Fruit fly (Drosophila melanogaster) whole organism, prepupa: ENCODE results near the gene CG9289.

Source experiments
- Blimp-1 ChIP-seq: fragments of 200-800 bp; sonication (Bioruptor generic); optimal IDR thresholded peaks from 3 replicates; lab custom pipeline; 2017; ENCODE audit warnings: missing biosample characterization, missing genetic modification characterization, mild to moderate bottlenecking, moderate library complexity, missing genetic modification reagents
- CG10631 ChIP-seq: fragments of 200-800 bp; sonication (Bioruptor generic); optimal IDR thresholded peaks from 2 replicates; lab custom pipeline; 2016; ENCODE audit warnings: missing biosample characterization, missing genetic modification characterization
- CG10669 ChIP-seq: fragments of 200-800 bp; sonication (Bioruptor generic); optimal IDR thresholded peaks from 3 replicates; lab custom pipeline; 2018; ENCODE audit warnings: missing biosample characterization, mild to moderate bottlenecking, missing genetic modification characterization, moderate library complexity
- CG11294 ChIP-seq: fragments of 200-800 bp; sonication (Bioruptor generic); IDR thresholded peaks from 2 replicates; pipeline ENCODE4 v1.3.6; 2022; ENCODE audit warnings: missing biosample characterization, missing genetic modification characterization
- CG11902 ChIP-seq: fragments of 200-800 bp; sonication (Bioruptor generic); optimal IDR thresholded peaks from 3 replicates; lab custom pipeline; 2016; ENCODE audit warnings: missing biosample characterization, missing genetic modification characterization
- CG15336 ChIP-seq: fragments of 200-800 bp; sonication (Bioruptor generic); IDR thresholded peaks from 2 replicates; pipeline ENCODE4 v1.3.6; 2022; ENCODE audit warnings: missing biosample characterization, missing genetic modification characterization
- CG1621 ChIP-seq: fragments of 200-800 bp; sonication (Bioruptor generic); optimal IDR thresholded peaks from 3 replicates; lab custom pipeline; 2018; ENCODE audit warnings: missing biosample characterization, mild to moderate bottlenecking, missing genetic modification characterization
- CG16779 ChIP-seq: fragments of 200-800 bp; sonication (Bioruptor generic); optimal IDR thresholded peaks from 3 replicates; lab custom pipeline; 2017; ENCODE audit warnings: missing biosample characterization, mild to moderate bottlenecking, missing genetic modification characterization
- CG3032 ChIP-seq: fragments of 200-800 bp; optimal IDR thresholded peaks from 2 replicates; lab custom pipeline; 2019; ENCODE audit warnings: missing biosample characterization, mild to moderate bottlenecking, missing genetic modification characterization, moderate library complexity
- CG31627 ChIP-seq: fragments of 200-800 bp; sonication (Bioruptor generic); optimal IDR thresholded peaks from 3 replicates; lab custom pipeline; 2016; ENCODE audit warnings: missing biosample characterization, missing genetic modification characterization
- CG32006 ChIP-seq: fragments of 200-800 bp; sonication (Bioruptor generic); optimal IDR thresholded peaks from 3 replicates; lab custom pipeline; 2017; ENCODE audit warnings: missing biosample characterization, mild to moderate bottlenecking, missing genetic modification characterization
- CG34406 ChIP-seq: fragments of 200-800 bp; sonication (Bioruptor generic); optimal IDR thresholded peaks from 3 replicates; lab custom pipeline; 2016; ENCODE audit warnings: missing biosample characterization, missing genetic modification characterization
- CG6163 ChIP-seq: fragments of 200-800 bp; sonication (Bioruptor generic); IDR thresholded peaks from 3 replicates; pipeline ENCODE4 v1.3.6; 2022; ENCODE audit warnings: missing biosample characterization, missing genetic modification characterization
- CG6276 ChIP-seq: fragments of 200-800 bp; sonication (Bioruptor generic); optimal IDR thresholded peaks from 2 replicates; lab custom pipeline; 2017; ENCODE audit warnings: missing biosample characterization, mild to moderate bottlenecking, missing genetic modification characterization
- CG6792 ChIP-seq: fragments of 200-800 bp; sonication (Bioruptor generic); optimal IDR thresholded peaks from 3 replicates; lab custom pipeline; 2016; ENCODE audit warnings: missing biosample characterization, missing genetic modification characterization
- CG6808 ChIP-seq: fragments of 200-800 bp; sonication (Bioruptor generic); optimal IDR thresholded peaks from 3 replicates; lab custom pipeline; 2017; ENCODE audit warnings: missing biosample characterization, missing genetic modification characterization, mild to moderate bottlenecking, moderate library complexity, missing genetic modification reagents
- CG6854 ChIP-seq: fragments of 200-800 bp; sonication (Bioruptor generic); optimal IDR thresholded peaks from 2 replicates; lab custom pipeline; 2017; ENCODE audit warnings: missing biosample characterization, mild to moderate bottlenecking, missing genetic modification characterization
- CG8119 ChIP-seq: fragments of 200-800 bp; sonication (Bioruptor generic); IDR thresholded peaks from 3 replicates; pipeline ENCODE4 v1.3.6; 2022; ENCODE audit warnings: missing biosample characterization, missing genetic modification characterization
- CG8319 ChIP-seq: fragments of 200-800 bp; sonication (Bioruptor generic); optimal IDR thresholded peaks from 3 replicates; lab custom pipeline; 2016; ENCODE audit warnings: missing biosample characterization, missing genetic modification characterization
- CG8632 ChIP-seq: fragments of 200-800 bp; sonication (Bioruptor generic); optimal IDR thresholded peaks from 3 replicates; lab custom pipeline; 2016; ENCODE audit warnings: missing biosample characterization, missing genetic modification characterization
- CG9139 ChIP-seq: fragments of 200-800 bp; sonication (Bioruptor generic); optimal IDR thresholded peaks from 3 replicates; lab custom pipeline; 2017; ENCODE audit warnings: missing biosample characterization, mild to moderate bottlenecking, missing genetic modification characterization
- Eip75B ChIP-seq: fragments of 200-800 bp; sonication (Bioruptor generic); optimal IDR thresholded peaks from 3 replicates; lab custom pipeline; 2016; ENCODE audit warnings: missing biosample characterization, missing genetic modification characterization
- Ets21C ChIP-seq: fragments of 200-800 bp; sonication (Bioruptor generic); optimal IDR thresholded peaks from 3 replicates; lab custom pipeline; 2016; ENCODE audit warnings: missing biosample characterization, missing genetic modification characterization
- Ets96B ChIP-seq: fragments of 200-800 bp; optimal IDR thresholded peaks from 2 replicates; lab custom pipeline; 2019; ENCODE audit warnings: missing biosample characterization, mild to moderate bottlenecking, missing genetic modification characterization, moderate library complexity
- Hr38 ChIP-seq: sonication (Bioruptor generic); optimal IDR thresholded peaks from 2 replicates; lab custom pipeline; 2016; ENCODE audit warnings: missing biosample characterization, missing genetic modification characterization
- Hr4 ChIP-seq: fragments of 200-800 bp; sonication (Bioruptor generic); optimal IDR thresholded peaks from 3 replicates; lab custom pipeline; 2016; ENCODE audit warnings: missing biosample characterization, missing genetic modification characterization
- Smox ChIP-seq: fragments of 200-800 bp; sonication (Bioruptor generic); optimal IDR thresholded peaks from 3 replicates; lab custom pipeline; 2016; ENCODE audit warnings: missing biosample characterization, missing genetic modification characterization
- Sox102F ChIP-seq: fragments of 200-800 bp; sonication (Bioruptor generic); optimal IDR thresholded peaks from 2 replicates; lab custom pipeline; 2016; ENCODE audit warnings: missing biosample characterization, mild to moderate bottlenecking, missing genetic modification characterization
- Sox14 ChIP-seq: fragments of 200-800 bp; sonication (Bioruptor generic); optimal IDR thresholded peaks from 3 replicates; lab custom pipeline; 2016; ENCODE audit warnings: missing biosample characterization, missing genetic modification characterization
- Sox15 ChIP-seq: fragments of 200-800 bp; sonication (Bioruptor generic); optimal IDR thresholded peaks from 3 replicates; lab custom pipeline; 2016; ENCODE audit warnings: missing biosample characterization, missing genetic modification characterization
- achi ChIP-seq: fragments of 200-800 bp; sonication (Bioruptor generic); optimal IDR thresholded peaks from 3 replicates; lab custom pipeline; 2016; ENCODE audit warnings: missing biosample characterization, missing genetic modification characterization
- acj6 ChIP-seq: fragments of 200-800 bp; sonication (Bioruptor generic); optimal IDR thresholded peaks from 3 replicates; lab custom pipeline; 2016; ENCODE audit warnings: missing biosample characterization, missing genetic modification characterization
- dsx ChIP-seq: fragments of 200-800 bp; optimal IDR thresholded peaks from 3 replicates; lab custom pipeline; 2019; ENCODE audit warnings: missing biosample characterization, mild to moderate bottlenecking, missing genetic modification characterization, moderate library complexity; ENCODE audit not compliant: poor library complexity, severe bottlenecking
- eg ChIP-seq: fragments of 200-800 bp; sonication (Bioruptor generic); IDR thresholded peaks from 3 replicates; pipeline ENCODE4 v1.3.6; 2022; ENCODE audit warnings: missing biosample characterization, missing genetic modification characterization
- esn ChIP-seq: fragments of 200-800 bp; sonication (Bioruptor generic); optimal IDR thresholded peaks from 2 replicates; lab custom pipeline; 2016; ENCODE audit warnings: missing biosample characterization, mild to moderate bottlenecking, missing genetic modification characterization, moderate library complexity
- fd59A ChIP-seq: fragments of 200-800 bp; sonication (Bioruptor generic); optimal IDR thresholded peaks from 2 replicates; lab custom pipeline; 2017; ENCODE audit warnings: missing biosample characterization, mild to moderate bottlenecking, missing genetic modification characterization, missing genetic modification reagents
- fd85E ChIP-seq: fragments of 200-800 bp; sonication (Bioruptor generic); optimal IDR thresholded peaks from 3 replicates; lab custom pipeline; 2016; ENCODE audit warnings: missing biosample characterization, missing genetic modification characterization
- fkh ChIP-seq: fragments of 200-800 bp; sonication (Bioruptor generic); optimal IDR thresholded peaks from 3 replicates; lab custom pipeline; 2017; ENCODE audit warnings: missing biosample characterization, mild to moderate bottlenecking, missing genetic modification characterization, moderate library complexity
- net ChIP-seq: fragments of 200-800 bp; sonication (Bioruptor generic); optimal IDR thresholded peaks from 3 replicates; lab custom pipeline; 2016; ENCODE audit warnings: missing biosample characterization, missing genetic modification characterization
- pdm3 ChIP-seq: fragments of 200-800 bp; sonication (Bioruptor generic); optimal IDR thresholded peaks from 3 replicates; lab custom pipeline; 2016; ENCODE audit warnings: missing biosample characterization, missing genetic modification characterization
- salr ChIP-seq, 2 experiments: fragments of 200-800 bp; sonication (Bioruptor generic); optimal IDR thresholded peaks; 3 replicates each; lab custom pipeline; 2016 to 2018; ENCODE audit warnings: missing biosample characterization in 2 of 2, missing genetic modification characterization in 2 of 2, mild to moderate bottlenecking in 1 of 2
- spab ChIP-seq: fragments of 200-800 bp; sonication (Bioruptor generic); optimal IDR thresholded peaks from 2 replicates; lab custom pipeline; 2017; ENCODE audit warnings: missing biosample characterization, mild to moderate bottlenecking, missing genetic modification characterization, missing genetic modification reagents
- ss ChIP-seq, 2 experiments: fragments of 200-800 bp; sonication (Bioruptor generic); optimal IDR thresholded peaks; 2 replicates in 1 of 2; 3 replicates in 1 of 2; lab custom pipeline; 2017 to 2018; ENCODE audit warnings: mild to moderate bottlenecking in 2 of 2, missing biosample characterization in 2 of 2, missing genetic modification characterization in 2 of 2, moderate library complexity in 1 of 2
- svp ChIP-seq: fragments of 200-800 bp; sonication (Bioruptor generic); peaks from one replicate; lab custom pipeline; 2016; ENCODE audit warnings: missing biosample characterization, missing genetic modification characterization
- topi ChIP-seq: fragments of 200-800 bp; sonication (Bioruptor generic); optimal IDR thresholded peaks from 3 replicates; lab custom pipeline; 2016; ENCODE audit warnings: missing biosample characterization, missing genetic modification characterization
- vri ChIP-seq: fragments of 200-800 bp; sonication (Bioruptor generic); optimal IDR thresholded peaks from 3 replicates; lab custom pipeline; 2016; ENCODE audit warnings: missing biosample characterization, mild to moderate bottlenecking, missing genetic modification characterization

Gene CG9289

DNA sequence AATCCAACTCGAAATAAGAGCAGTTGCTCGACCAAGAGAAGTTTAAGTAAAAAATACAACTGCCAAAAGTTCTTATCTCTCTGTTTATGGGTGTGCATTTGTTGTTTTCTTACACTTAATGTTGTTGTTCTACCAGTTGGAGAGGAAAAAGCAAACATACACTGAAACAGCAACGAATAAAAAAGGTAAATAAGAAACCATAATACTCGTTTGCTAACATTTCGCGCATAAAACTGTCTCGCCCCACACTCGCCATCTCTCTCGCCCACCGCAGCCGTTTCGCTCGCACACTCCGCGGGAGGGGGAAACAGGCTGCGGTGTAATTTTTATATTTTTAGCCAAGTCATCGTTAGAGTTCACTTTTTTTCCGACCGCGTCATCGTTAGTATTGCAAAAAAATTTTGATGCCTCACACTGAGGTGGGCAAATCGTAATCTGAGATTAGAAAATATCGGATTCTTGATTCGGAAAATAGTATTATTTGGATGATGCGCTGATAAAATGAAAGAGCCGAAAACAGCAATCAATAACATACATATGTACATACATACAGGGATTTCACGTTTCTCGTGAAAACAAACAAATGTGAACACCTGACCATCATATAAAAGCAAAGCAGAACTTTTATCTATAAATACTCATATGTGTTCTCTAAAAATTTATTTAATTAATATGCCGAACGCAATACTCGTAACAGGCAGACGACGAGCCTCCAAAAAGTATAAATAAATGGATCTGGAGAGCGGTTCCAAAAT is 8.4 kb upstream of the CG9289 start (continued):
- TF ChIP-seq CG8319 (GFP tag; lab: Kevin White, UChicago) (no peak), net (GFP tag; lab: Kevin White, UChicago) (no peak), acj6 (no peak), Sox15 (no peak), CG31627 (peak; percentile 21), Ets96B (tag; lab: Kevin White, UChicago) (no peak), Hr38 (no peak), CG6276 (GFP tag; lab: Kevin White, UChicago) (no peak), pdm3 (GFP tag; lab: Kevin White, UChicago) (no peak), CG11902 (no peak), ss (GFP tag; optimal IDR thresholded peaks at IDR 0.05; lab: Kevin White, UChicago) (no peak), salr (GFP tag; optimal IDR thresholded peaks at IDR 0.05; lab: Kevin White, UChicago) (no peak), CG15336 (GFP tag; lab: Robert Waterston, UW) (no peak), CG32006 (GFP tag; lab: Kevin White, UChicago) (no peak), CG3032 (tag; lab: Kevin White, UChicago) (no peak), CG10669 (GFP tag; lab: Kevin White, UChicago) (no peak), Blimp-1 (peak; percentile 50), fd85E (GFP tag; lab: Kevin White, UChicago) (no peak), CG10631 (GFP tag; lab: Kevin White, UChicago) (no peak), dsx (no peak)

DNA sequence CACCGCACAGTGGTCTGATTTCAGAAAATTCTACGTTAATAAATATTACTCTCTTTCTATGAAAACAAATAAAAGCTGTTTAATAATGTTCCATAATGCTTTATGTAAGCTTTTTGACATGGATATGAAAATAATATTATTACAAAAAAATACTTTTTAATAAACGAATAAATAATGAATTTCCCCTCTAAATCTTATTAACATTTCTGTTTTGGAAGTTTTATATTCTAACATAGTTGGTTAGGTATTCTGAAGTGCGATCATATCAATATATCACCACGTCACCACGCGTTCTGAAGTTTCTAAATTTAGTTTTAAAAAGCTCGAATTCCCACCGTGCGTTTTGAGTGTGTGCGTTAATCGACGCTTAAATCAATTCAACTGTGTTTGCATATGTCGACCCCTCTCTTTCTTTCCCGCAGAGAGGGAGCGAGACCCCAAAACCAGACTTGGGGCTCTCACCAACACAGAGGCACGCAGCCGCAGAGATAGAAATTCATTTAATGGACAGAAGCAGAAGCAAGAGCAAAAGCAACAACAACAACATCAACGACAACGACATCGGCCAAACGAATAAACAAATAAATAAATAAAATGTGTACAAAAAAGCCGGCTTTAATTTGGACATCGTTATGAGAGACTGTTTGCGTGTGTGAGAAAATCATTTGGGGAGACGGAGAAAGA is 7.3 kb upstream of the CG9289 start:
- peak; percentile 80 for TF ChIP-seq CG6854 (GFP tag; lab: Kevin White, UChicago)
- peak; percentile 87 for TF ChIP-seq Hr4 (GFP tag; lab: Kevin White, UChicago)
- peak; percentile 69 for TF ChIP-seq CG9139 (GFP tag; lab: Kevin White, UChicago)
- TF ChIP-seq fd85E (GFP tag; lab: Kevin White, UChicago): peak; percentile 59
- TF ChIP-seq fd59A (GFP tag; lab: Kevin White, UChicago): peak; percentile 88
- peak; percentile 90 for TF ChIP-seq Sox14 (GFP tag; lab: Kevin White, UChicago)
- TF ChIP-seq spab (GFP tag; lab: Kevin White, UChicago): peak; percentile 90
- TF ChIP-seq achi: peak; percentile 93
- peak; percentile 90 for TF ChIP-seq topi (GFP tag; lab: Kevin White, UChicago)
- peak; percentile 91 for TF ChIP-seq acj6
- peak; percentile 88 for TF ChIP-seq CG10669 (GFP tag; lab: Kevin White, UChicago)
- peak; percentile 89 for TF ChIP-seq CG16779 (tag; lab: Kevin White, UChicago)
- TF ChIP-seq esn (GFP tag; lab: Kevin White, UChicago): peak; percentile 95
- peak; percentile 91 for TF ChIP-seq CG6808 (GFP tag; lab: Kevin White, UChicago)
- TF ChIP-seq pdm3 (GFP tag; lab: Kevin White, UChicago): peak; percentile 83
- TF ChIP-seq vri (GFP tag; lab: Kevin White, UChicago): peak; percentile 61
- peak; percentile 66; the same call in 2 of the 3 replicates for TF ChIP-seq CG6163 (GFP tag; lab: Robert Waterston, UW)
- TF ChIP-seq Sox102F (GFP tag; lab: Kevin White, UChicago): peak; percentile 85
- peak; percentile 66 for TF ChIP-seq Ets21C (GFP tag; lab: Kevin White, UChicago)
- TF ChIP-seq dsx: peak; percentile 84
- peak; percentile 72 for TF ChIP-seq CG1621 (tag; lab: Kevin White, UChicago)
- peak; percentile 90 to 94 for TF ChIP-seq ss (GFP tag; optimal IDR thresholded peaks at IDR 0.05; lab: Kevin White, UChicago)
- peak; percentile 87 for TF ChIP-seq Eip75B (GFP tag; lab: Kevin White, UChicago)
- peak; percentile 95 for TF ChIP-seq CG34406 (GFP tag; lab: Kevin White, UChicago)
- TF ChIP-seq CG11294 (GFP tag; lab: Robert Waterston, UW): 0 out of 2 replicates have a peak, but pooled peaks have one; percentile 66
- peak; percentile 81 for TF ChIP-seq CG11902
- peak; percentile 73 for TF ChIP-seq CG31627
- TF ChIP-seq eg (GFP tag; lab: Robert Waterston, UW): peak; percentile 72; the same call in 2 of the 3 replicates
- TF ChIP-seq svp (GFP tag; lab: Kevin White, UChicago): peak; percentile 98
- TF ChIP-seq CG6792: peak; percentile 90
- TF ChIP-seq Smox (GFP tag; lab: Kevin White, UChicago): peak; percentile 88
- TF ChIP-seq CG8119 (GFP tag; lab: Robert Waterston, UW): peak; percentile 87
- peak; percentile 94 for TF ChIP-seq CG8632
- peak; percentile 98 for TF ChIP-seq fkh (GFP tag; lab: Kevin White, UChicago)
- peak; percentile 90 for TF ChIP-seq Ets96B (tag; lab: Kevin White, UChicago)
- no peak for TF ChIP-seq Hr38
- TF ChIP-seq CG6276 (GFP tag; lab: Kevin White, UChicago): peak; percentile 93
